Worm (Caenorhabditis elegans) whole organism, young adult: ENCODE measurements around the gene F44G4.1.

ENCODE experiments used
- B0336.3 ChIP-seq: fragments of 200-800 bp; sonication (Bioruptor generic); IDR thresholded peaks from 2 replicates; pipeline ENCODE4 v1.3.6; 2022; ENCODE audit warnings: missing genetic modification characterization, missing compliant biosample characterization
- C06A6.2 ChIP-seq: fragments of 200-800 bp; sonication (Bioruptor generic); conservative IDR thresholded peaks from 2 replicates; pipeline ENCODE4 v1.3.6; 2022; ENCODE audit warnings: missing genetic modification characterization, missing compliant biosample characterization
- F10E7.11 ChIP-seq: sonication (generic microtip); optimal IDR thresholded peaks from 2 replicates; lab custom pipeline; 2017; ENCODE audit warnings: mild to moderate bottlenecking, missing genetic modification characterization, moderate library complexity, missing compliant biosample characterization
- F57C9.4 ChIP-seq: sonication (generic microtip); optimal IDR thresholded peaks from 2 replicates; lab custom pipeline; 2017; ENCODE audit warnings: mild to moderate bottlenecking, missing genetic modification characterization, missing compliant biosample characterization
- K11D2.4 ChIP-seq: fragments of 200-800 bp; sonication (Bioruptor generic); IDR thresholded peaks from 2 replicates; pipeline ENCODE4 v1.3.6; 2022; ENCODE audit warnings: missing genetic modification reagents, missing genetic modification characterization, missing compliant biosample characterization
- K12H6.12 ChIP-seq: fragments of 200-800 bp; sonication (Bioruptor generic); optimal IDR thresholded peaks from 2 replicates; lab custom pipeline; 2018; ENCODE audit warnings: mild to moderate bottlenecking, missing genetic modification characterization, missing compliant biosample characterization
- Y53G8AR.9 ChIP-seq: fragments of 200-800 bp; sonication (Bioruptor generic); conservative IDR thresholded peaks from 2 replicates; pipeline ENCODE4 v1.3.6; 2022; ENCODE audit warnings: missing genetic modification reagents, missing genetic modification characterization, missing compliant biosample characterization
- ama-1 ChIP-seq, 3 experiments: fragments of 150-350 bp in 1 of 3; sonication (generic microtip) in 2 of 3; optimal IDR thresholded peaks; 2 replicates each; lab custom pipeline; 2014 to 2018; ENCODE audit warnings: missing biosample characterization in 2 of 3, missing genetic modification characterization in 2 of 3, missing genetic modification reagents in 2 of 3
- attf-6 ChIP-seq: fragments of 200-800 bp; sonication (Bioruptor generic); IDR thresholded peaks from 2 replicates; pipeline ENCODE4 v1.3.6; 2022; ENCODE audit warnings: missing genetic modification reagents, missing genetic modification characterization, missing compliant biosample characterization
- cebp-2 ChIP-seq: fragments of 200-800 bp; sonication (Bioruptor generic); IDR thresholded peaks from 2 replicates; pipeline ENCODE4 v1.3.6; 2022; ENCODE audit warnings: missing genetic modification characterization, missing compliant biosample characterization
- ceh-91 ChIP-seq: fragments of 200-800 bp; sonication (Bioruptor generic); IDR thresholded peaks from 2 replicates; pipeline ENCODE4 v1.3.6; 2022; ENCODE audit warnings: missing genetic modification reagents, missing genetic modification characterization, missing compliant biosample characterization
- die-1 ChIP-seq: sonication (generic microtip); optimal IDR thresholded peaks from 2 replicates; lab custom pipeline; 2016; ENCODE audit warnings: missing genotype, mild to moderate bottlenecking, missing genetic modification characterization, missing compliant biosample characterization
- egrh-3 ChIP-seq: fragments of 200-800 bp; sonication (Bioruptor generic); IDR thresholded peaks from 2 replicates; pipeline ENCODE4 v1.3.6; 2022; ENCODE audit warnings: missing genetic modification reagents, missing genetic modification characterization, missing compliant biosample characterization
- fkh-3 ChIP-seq: sonication (generic microtip); optimal IDR thresholded peaks from 2 replicates; lab custom pipeline; 2016; ENCODE audit warnings: mild to moderate bottlenecking, missing genetic modification characterization, missing compliant biosample characterization
- him-1 ChIP-seq: sonication (generic microtip); optimal IDR thresholded peaks from 2 replicates; lab custom pipeline; 2016; ENCODE audit warnings: missing genotype, missing genetic modification reagents, missing genetic modification characterization, missing compliant biosample characterization
- hsf-1 ChIP-seq: fragments of 200-800 bp; sonication (Bioruptor generic); IDR thresholded peaks from 2 replicates; pipeline ENCODE4 v1.3.6; 2022; ENCODE audit warnings: missing genetic modification reagents, missing genetic modification characterization, missing compliant biosample characterization
- let-607 ChIP-seq, 2 experiments: fragments of 200-800 bp in 1 of 2; sonication (Bioruptor generic) in 1 of 2; sonication (generic microtip) in 1 of 2; optimal IDR thresholded peaks; 2 replicates each; lab custom pipeline; 2016 to 2018; ENCODE audit warnings: mild to moderate bottlenecking in 2 of 2, missing compliant biosample characterization in 2 of 2, missing genetic modification characterization in 2 of 2, moderate library complexity in 2 of 2, missing genotype in 1 of 2
- lin-40 ChIP-seq: sonication (generic microtip); optimal IDR thresholded peaks from 2 replicates; lab custom pipeline; 2016; ENCODE audit warnings: missing genetic modification characterization, mild to moderate bottlenecking, missing compliant biosample characterization, missing genotype, missing genetic modification reagents
- lin-54 ChIP-seq: fragments of 200-800 bp; sonication (Bioruptor generic); optimal IDR thresholded peaks from 2 replicates; lab custom pipeline; 2018; ENCODE audit warnings: mild to moderate bottlenecking, missing genetic modification characterization, missing compliant biosample characterization
- lir-1 ChIP-seq: fragments of 200-800 bp; sonication (Bioruptor generic); conservative IDR thresholded peaks from 2 replicates; pipeline ENCODE4 v1.3.6; 2022; ENCODE audit warnings: missing genetic modification reagents, missing genetic modification characterization, missing compliant biosample characterization
- madf-6 ChIP-seq: fragments of 200-800 bp; sonication (Bioruptor generic); IDR thresholded peaks from 2 replicates; pipeline ENCODE4 v1.3.6; 2022; ENCODE audit warnings: missing genetic modification reagents, missing genetic modification characterization, missing compliant biosample characterization
- mel-28 ChIP-seq: sonication (generic microtip); optimal IDR thresholded peaks from 2 replicates; lab custom pipeline; 2016; ENCODE audit warnings: borderline replicate concordance, mild to moderate bottlenecking, missing genetic modification characterization, missing compliant biosample characterization
- nfya-2 ChIP-seq: fragments of 200-800 bp; sonication (Bioruptor generic); IDR thresholded peaks from 2 replicates; pipeline ENCODE4 v1.3.6; 2022; ENCODE audit warnings: missing genetic modification reagents, missing genetic modification characterization, missing compliant biosample characterization
- nhr-120 ChIP-seq: fragments of 200-800 bp; sonication (Bioruptor generic); IDR thresholded peaks from 2 replicates; pipeline ENCODE4 v1.3.6; 2022; ENCODE audit warnings: missing genetic modification characterization, missing compliant biosample characterization
- nhr-27 ChIP-seq: fragments of 200-800 bp; sonication (Bioruptor generic); optimal IDR thresholded peaks from 2 replicates; lab custom pipeline; 2018; ENCODE audit warnings: mild to moderate bottlenecking, missing genetic modification characterization, moderate library complexity, missing compliant biosample characterization
- nhr-80 ChIP-seq: sonication (generic microtip); optimal IDR thresholded peaks from 2 replicates; lab custom pipeline; 2016; ENCODE audit warnings: missing genetic modification characterization, missing compliant biosample characterization
- nhr-90 ChIP-seq: sonication (generic microtip); optimal IDR thresholded peaks from 2 replicates; lab custom pipeline; 2016; ENCODE audit warnings: missing genotype, mild to moderate bottlenecking, missing genetic modification characterization, missing compliant biosample characterization
- pbrm-1 ChIP-seq: fragments of 200-800 bp; sonication (Bioruptor generic); IDR thresholded peaks from 2 replicates; pipeline ENCODE4 v1.3.6; 2022; ENCODE audit warnings: missing genetic modification reagents, missing genetic modification characterization, missing compliant biosample characterization
- rpc-1 ChIP-seq, 2 experiments: fragments of 150-350 bp in 1 of 2; sonication (generic microtip) in 1 of 2; optimal IDR thresholded peaks; 2 replicates each; lab custom pipeline; 2014 to 2018; ENCODE audit warnings: missing biosample characterization in 1 of 2, missing genetic modification characterization in 1 of 2, missing genetic modification reagents in 1 of 2, missing genotype in 1 of 2
- sdz-38 ChIP-seq: sonication (generic microtip); optimal IDR thresholded peaks from 2 replicates; lab custom pipeline; 2016; ENCODE audit warnings: missing genotype, missing genetic modification characterization, missing compliant biosample characterization
- snpc-1.3 ChIP-seq: sonication (generic microtip); optimal IDR thresholded peaks from 2 replicates; lab custom pipeline; 2017; ENCODE audit warnings: missing genetic modification characterization, mild to moderate bottlenecking, missing compliant biosample characterization, antibody characterized with exemption, moderate library complexity, missing genotype, missing genetic modification reagents; ENCODE audit not compliant: insufficient read depth
- somi-1 ChIP-seq: fragments of 200-800 bp; sonication (Bioruptor generic); optimal IDR thresholded peaks from 2 replicates; lab custom pipeline; 2018; ENCODE audit warnings: mild to moderate bottlenecking, missing genetic modification characterization, missing compliant biosample characterization
- tlf-1 ChIP-seq: fragments of 200-800 bp; sonication (Bioruptor generic); optimal IDR thresholded peaks from 2 replicates; lab custom pipeline; 2018; ENCODE audit warnings: mild to moderate bottlenecking, missing genetic modification characterization, missing compliant biosample characterization
- unc-62 ChIP-seq: fragments of 150-350 bp; optimal IDR thresholded peaks from 2 replicates; lab custom pipeline; 2014; ENCODE audit warnings: missing biosample characterization, missing genetic modification reagents, missing genetic modification characterization
- xnd-1 ChIP-seq: sonication (generic microtip); optimal IDR thresholded peaks from 2 replicates; lab custom pipeline; 2016; ENCODE audit warnings: missing genotype, missing genetic modification reagents, missing genetic modification characterization, missing compliant biosample characterization
- ztf-18 ChIP-seq: sonication (generic microtip); optimal IDR thresholded peaks from 2 replicates; lab custom pipeline; 2016; ENCODE audit warnings: missing genotype, mild to moderate bottlenecking, missing genetic modification characterization, missing compliant biosample characterization
- ztf-26 ChIP-seq: sonication (generic microtip); optimal IDR thresholded peaks from 2 replicates; lab custom pipeline; 2017; ENCODE audit warnings: missing genetic modification characterization, missing compliant biosample characterization

Gene F44G4.1

ce11 chrII:9038201-9038600 lies 43.8 kb downstream of the F44G4.1 start, which contains the start of gene gcs-1:
TSS of gene gcs-1 (minus strand) at chrII:9038301.
- no peak for TF ChIP-seq sdz-38 (tag; lab: Kevin White, UChicago)
- TF ChIP-seq madf-6 (GFP tag; lab: Robert Waterston, UW): no peak
- TF ChIP-seq ceh-91 (GFP tag; lab: Robert Waterston, UW): no peak
- no peak for TF ChIP-seq fkh-3 (tag; lab: Kevin White, UChicago)
- no peak for TF ChIP-seq lir-1 (GFP tag; lab: Robert Waterston, UW)
- no peak for TF ChIP-seq unc-62
- no peak for TF ChIP-seq lin-40 (tag; lab: Kevin White, UChicago)
- no peak for TF ChIP-seq let-607 (tag; optimal IDR thresholded peaks at IDR 0.05; lab: Kevin White, UChicago)
- TF ChIP-seq ama-1 (optimal IDR thresholded peaks at IDR 0.05; lab: Kevin White, UChicago): no peak
- TF ChIP-seq ama-1 (GFP tag; optimal IDR thresholded peaks at IDR 0.05; lab: Kevin White, UChicago): no peak
- no peak for TF ChIP-seq mel-28
- no peak for TF ChIP-seq cebp-2
- TF ChIP-seq lin-54 (GFP tag; lab: Kevin White, UChicago): no peak
- TF ChIP-seq pbrm-1 (GFP tag; lab: Robert Waterston, UW): no peak
- no peak for TF ChIP-seq rpc-1 (optimal IDR thresholded peaks at IDR 0.05; lab: Kevin White, UChicago)
- no peak for TF ChIP-seq rpc-1 (tag; optimal IDR thresholded peaks at IDR 0.05; lab: Kevin White, UChicago)
- no peak for TF ChIP-seq K11D2.4 (GFP tag; lab: Robert Waterston, UW)
- TF ChIP-seq K12H6.12: no peak

- no peak for TF ChIP-seq lir-1 (GFP tag; lab: Robert Waterston, UW)
- no peak for TF ChIP-seq xnd-1 (tag; lab: Kevin White, UChicago)
- no peak for TF ChIP-seq nhr-120 (GFP tag; lab: Robert Waterston, UW)
- TF ChIP-seq nhr-27 (tag; lab: Kevin White, UChicago): no peak
Observed at ce11 chrII:9038736-9039135, 44.3 kb downstream of the F44G4.1 start.

ce11 chrII:9041306-9041705 lies 46.9 kb downstream of the F44G4.1 start, which contains the start of gene F37B12.3:
TSS of gene F37B12.3 (minus strand) at chrII:9041406.
- TF ChIP-seq F57C9.4 (tag; lab: Kevin White, UChicago) (no peak), attf-6 (GFP tag; lab: Robert Waterston, UW) (no peak), ztf-26 (no peak), F10E7.11 (tag; lab: Kevin White, UChicago) (no peak), madf-6 (GFP tag; lab: Robert Waterston, UW) (no peak), nhr-90 (tag; lab: Kevin White, UChicago) (no peak), die-1 (tag; lab: Kevin White, UChicago) (no peak), snpc-1.3 (tag; lab: Kevin White, UChicago) (no peak), B0336.3 (GFP tag; lab: Robert Waterston, UW) (no peak), C06A6.2 (GFP tag; lab: Robert Waterston, UW) (no peak)

- peak; percentile 53 for TF ChIP-seq nhr-80 (tag; lab: Kevin White, UChicago)
- no peak for TF ChIP-seq him-1 (tag; lab: Kevin White, UChicago)
- no peak for TF ChIP-seq rpc-1 (optimal IDR thresholded peaks at IDR 0.05; lab: Kevin White, UChicago)
- no peak for TF ChIP-seq rpc-1 (tag; optimal IDR thresholded peaks at IDR 0.05; lab: Kevin White, UChicago)
- no peak for TF ChIP-seq tlf-1 (GFP tag; lab: Kevin White, UChicago)
- TF ChIP-seq Y53G8AR.9 (GFP tag; lab: Robert Waterston, UW): 0 out of 2 replicates have a peak, but pooled peaks have one; percentile 20
- TF ChIP-seq somi-1: no peak
- TF ChIP-seq F10E7.11 (tag; lab: Kevin White, UChicago): no peak
- TF ChIP-seq ztf-18 (tag; lab: Kevin White, UChicago): no peak
- no peak for TF ChIP-seq nfya-2
- TF ChIP-seq hsf-1: no peak
- TF ChIP-seq egrh-3 (GFP tag; lab: Robert Waterston, UW): no peak
- TF ChIP-seq, all 124 proteins: peak for 2
Observed at ce11 chrII:9042059-9042458, 47.6 kb downstream of the F44G4.1 start.
